Worm (Caenorhabditis elegans) whole organism, early embryonic: ENCODE measurements around the gene his-18.

Experiments used
- B0310.2 ChIP-seq: sonication (generic microtip); optimal IDR thresholded peaks from 2 replicates; lab custom pipeline; 2016; ENCODE audit warnings: mild to moderate bottlenecking, missing genetic modification characterization, missing compliant biosample characterization
- F13C5.2 ChIP-seq: sonication (generic microtip); optimal IDR thresholded peaks from 2 replicates; lab custom pipeline; 2017; ENCODE audit warnings: mild to moderate bottlenecking, missing genetic modification characterization, inconsistent platforms, missing compliant biosample characterization
- ama-1 ChIP-seq: fragments of 150-350 bp; optimal IDR thresholded peaks from 2 replicates; lab custom pipeline; 2014
- ceh-13 ChIP-seq: fragments of 200-800 bp; sonication (Bioruptor generic); optimal IDR thresholded peaks from 2 replicates; lab custom pipeline; 2018; ENCODE audit warnings: mild to moderate bottlenecking, missing genetic modification characterization, missing compliant biosample characterization
- ceh-36 ChIP-seq: sonication (generic microtip); optimal IDR thresholded peaks from 2 replicates; lab custom pipeline; 2016; ENCODE audit warnings: missing genetic modification characterization, inconsistent platforms, missing compliant biosample characterization
- flt-1 ChIP-seq: fragments of 200-800 bp; sonication (Bioruptor generic); IDR thresholded peaks from 2 replicates; pipeline ENCODE4 v1.3.6; 2022; ENCODE audit warnings: missing genetic modification characterization, missing compliant biosample characterization
- hmg-4 ChIP-seq: fragments of 200-800 bp; sonication (Bioruptor generic); optimal IDR thresholded peaks from 2 replicates; lab custom pipeline; 2018; ENCODE audit warnings: mild to moderate bottlenecking, missing genetic modification characterization, missing compliant biosample characterization
- hnd-1 ChIP-seq: sonication (generic microtip); optimal IDR thresholded peaks from 2 replicates; lab custom pipeline; 2016; ENCODE audit warnings: missing genetic modification characterization, missing compliant biosample characterization
- scrt-1 ChIP-seq: fragments of 200-800 bp; sonication (Bioruptor generic); IDR thresholded peaks from 2 replicates; pipeline ENCODE4 v1.3.6; 2022; ENCODE audit warnings: missing genetic modification characterization, missing compliant biosample characterization

ce11 chrV:8938445-8938844, 40.4 kb downstream of the his-18 start:
- TF ChIP-seq flt-1 (no peak), ceh-13 (no peak), scrt-1 (no peak), ama-1 (no peak), F13C5.2 (tag; lab: Kevin White, UChicago) (no peak), B0310.2 (tag; lab: Kevin White, UChicago) (no peak), ceh-36 (tag; lab: Kevin White, UChicago) (no peak), hmg-4 (GFP tag; lab: Kevin White, UChicago) (no peak), hnd-1 (tag; lab: Kevin White, UChicago) (no peak)
